Worm (Caenorhabditis elegans): ENCODE data around the gene mrpl-22.

DNA sequence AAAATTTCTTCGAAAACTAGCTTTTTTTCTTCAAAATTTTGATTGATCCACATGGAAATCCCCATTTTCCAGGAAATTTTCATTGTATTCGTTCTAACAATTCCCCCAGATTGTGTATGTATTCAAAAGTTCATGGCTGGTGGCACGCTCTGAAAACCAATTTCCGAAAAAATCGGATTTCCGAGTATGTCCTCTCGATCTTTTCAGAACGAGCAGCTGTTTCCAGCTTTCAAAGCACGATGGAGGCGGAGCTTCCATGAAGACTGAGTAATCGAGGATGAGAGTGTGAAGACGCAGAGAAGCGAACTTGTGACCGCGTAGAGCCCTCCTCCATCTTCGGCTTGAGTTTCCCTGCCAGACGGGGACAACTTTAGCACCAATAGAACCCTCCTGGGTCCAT, 10.9 kb upstream of the mrpl-22 start:
- TF ChIP-seq lsy-2 (tag; optimal IDR thresholded peaks at IDR 0.05): no peak
- TF ChIP-seq unc-39 (tag; optimal IDR thresholded peaks at IDR 0.05): no peak
- TF ChIP-seq unc-62 (GFP tag; optimal IDR thresholded peaks at IDR 0.05): no peak
- no peak for TF ChIP-seq lin-32 (GFP tag; optimal IDR thresholded peaks at IDR 0.05)
- no peak for TF ChIP-seq mep-1 (tag; optimal IDR thresholded peaks at IDR 0.05)
- TF ChIP-seq unc-120 (tag; optimal IDR thresholded peaks at IDR 0.05; ENCODE audit: poor library complexity, severe bottlenecking): no peak
- TF ChIP-seq lin-13 (tag; optimal IDR thresholded peaks at IDR 0.05): no peak
- TF ChIP-seq nhr-12 (tag; optimal IDR thresholded peaks at IDR 0.05): no peak
- TF ChIP-seq pha-4 (tag; optimal IDR thresholded peaks at IDR 0.05): no peak
- TF ChIP-seq nhr-237 (tag; optimal IDR thresholded peaks at IDR 0.05): no peak
- TF ChIP-seq ceh-83 (GFP tag; optimal IDR thresholded peaks at IDR 0.05): no peak
